Worm (Caenorhabditis elegans) whole organism, late embryonic: ENCODE data around the gene C06G3.3.

Experiments
- ceh-14 ChIP-seq: sonication (generic microtip); optimal IDR thresholded peaks from 2 replicates; lab custom pipeline; 2016; ENCODE audit warnings: missing genotype, missing genetic modification characterization, missing compliant biosample characterization
- ceh-2 ChIP-seq: sonication (generic microtip); optimal IDR thresholded peaks from 2 replicates; lab custom pipeline; 2016; ENCODE audit warnings: missing genotype, missing genetic modification characterization, missing compliant biosample characterization
- ceh-9 ChIP-seq: sonication (generic microtip); optimal IDR thresholded peaks from 2 replicates; lab custom pipeline; 2016; ENCODE audit warnings: mild to moderate bottlenecking, missing genetic modification characterization, inconsistent platforms, missing compliant biosample characterization
- hlh-13 ChIP-seq: fragments of 200-800 bp; sonication (Bioruptor generic); optimal IDR thresholded peaks from 2 replicates; lab custom pipeline; 2018; ENCODE audit warnings: mild to moderate bottlenecking, missing genetic modification characterization, missing compliant biosample characterization
- hlh-6 ChIP-seq: sonication (generic microtip); optimal IDR thresholded peaks from 2 replicates; lab custom pipeline; 2016; ENCODE audit warnings: missing genotype, missing genetic modification characterization, missing compliant biosample characterization
- nhr-11 ChIP-seq: fragments of 150-350 bp; optimal IDR thresholded peaks from 2 replicates; lab custom pipeline; 2014; ENCODE audit warnings: missing biosample characterization, missing genetic modification characterization
- pax-1 ChIP-seq: fragments of 150-350 bp; optimal IDR thresholded peaks from 2 replicates; lab custom pipeline; 2014; ENCODE audit warnings: missing biosample characterization, missing genetic modification characterization
- pha-4 ChIP-seq: fragments of 150-350 bp; optimal IDR thresholded peaks from 2 replicates; lab custom pipeline; 2018; ENCODE audit warnings: missing biosample characterization, missing genetic modification reagents, missing genetic modification characterization
- pros-1 ChIP-seq: fragments of 150-350 bp; optimal IDR thresholded peaks from 2 replicates; lab custom pipeline; 2014; ENCODE audit warnings: missing biosample characterization, missing genetic modification reagents, missing genetic modification characterization
- unc-86 ChIP-seq: sonication (generic microtip); optimal IDR thresholded peaks from 2 replicates; lab custom pipeline; 2016; ENCODE audit warnings: missing genetic modification characterization, missing compliant biosample characterization

DNA sequence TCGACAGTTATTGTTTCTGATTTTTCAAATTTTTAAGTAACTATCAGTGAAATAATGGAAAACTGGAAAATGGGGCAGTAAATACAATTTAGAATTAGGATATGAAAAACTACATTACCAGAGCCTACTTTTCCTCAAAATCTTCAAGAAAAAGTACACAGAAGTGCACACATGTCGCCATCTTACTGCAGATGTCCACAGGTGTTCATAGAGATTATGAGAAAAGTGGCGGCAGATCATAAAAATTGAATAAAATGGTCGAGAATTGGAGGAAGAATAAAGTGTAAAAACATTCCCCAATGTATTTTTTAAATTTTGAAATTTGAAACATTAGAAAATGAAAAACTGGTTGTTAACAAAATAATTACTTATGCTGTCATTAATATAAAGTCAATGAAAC lies 38.0 kb upstream of the C06G3.3 start:
- TF ChIP-seq ceh-2 (tag; lab: Kevin White, UChicago): no peak
- TF ChIP-seq nhr-11 (tag; lab: Kevin White, UChicago): no peak
- no peak for TF ChIP-seq pha-4 (tag; lab: Kevin White, UChicago)
- TF ChIP-seq ceh-9 (tag; lab: Kevin White, UChicago): no peak
- TF ChIP-seq hlh-6 (tag; lab: Kevin White, UChicago): no peak
- TF ChIP-seq pros-1 (tag; lab: Kevin White, UChicago): no peak
- TF ChIP-seq pax-1 (tag; lab: Kevin White, UChicago): no peak
- no peak for TF ChIP-seq ceh-14 (tag; lab: Kevin White, UChicago)
- TF ChIP-seq unc-86 (tag; lab: Kevin White, UChicago): no peak
- no peak for TF ChIP-seq hlh-13 (GFP tag; lab: Kevin White, UChicago)
